In genomic region chrIV:5587964-5588860, ce11 we compare ENCODE assay signal across 6 worm cellular contexts.
TF ChIP-seq lines count a peak whose summit lies in the region.

No protein-coding gene starts in this region.

TF ChIP-seq in whole organism, L1 larva, 84 proteins besides CTCF, POLR2A, EP300 and RAD21 (continues in another document):
- peak in 1 of 2 experiments; percentile 54 for TF ChIP-seq lsy-2 (tag; optimal IDR thresholded peaks at IDR 0.05; lab: Kevin White, UChicago)
- peak in 1 of 2 experiments; percentile 7 for TF ChIP-seq lin-35 (GFP tag; optimal IDR thresholded peaks at IDR 0.05; lab: Kevin White, UChicago)
- no peak for TF ChIP-seq fkh-8 (tag; optimal IDR thresholded peaks at IDR 0.05; lab: Kevin White, UChicago)
- no peak for TF ChIP-seq Y116A8C.19 (tag; optimal IDR thresholded peaks at IDR 0.05; lab: Kevin White, UChicago; ENCODE audit: borderline replicate concordance)
- no peak for TF ChIP-seq vab-15 (tag; optimal IDR thresholded peaks at IDR 0.05; lab: Kevin White, UChicago)
- no peak for TF ChIP-seq nhr-237 (tag; optimal IDR thresholded peaks at IDR 0.05; lab: Kevin White, UChicago)
- TF ChIP-seq ztf-11 (tag; optimal IDR thresholded peaks at IDR 0.05; lab: Kevin White, UChicago), result no peak
- no peak for TF ChIP-seq nhr-20 (tag; optimal IDR thresholded peaks at IDR 0.05; lab: Kevin White, UChicago)
- TF ChIP-seq pax-3 (tag; optimal IDR thresholded peaks at IDR 0.05; lab: Kevin White, UChicago), result no peak
- TF ChIP-seq skn-1 (tag; optimal IDR thresholded peaks at IDR 0.05; lab: Kevin White, UChicago), result peak; percentile 26
- no peak for TF ChIP-seq ceh-8 (GFP tag; optimal IDR thresholded peaks at IDR 0.05; lab: Kevin White, UChicago)
- no peak for TF ChIP-seq zag-1 (tag; optimal IDR thresholded peaks at IDR 0.05; lab: Kevin White, UChicago)
- TF ChIP-seq nhr-11 (tag; optimal IDR thresholded peaks at IDR 0.05; lab: Kevin White, UChicago), result no peak
- no peak for TF ChIP-seq efl-1 (optimal IDR thresholded peaks at IDR 0.05; lab: Kevin White, UChicago)
- peak in 1 of 2 experiments; percentile 59 for TF ChIP-seq efl-1 (GFP tag; optimal IDR thresholded peaks at IDR 0.05 in 1 of 2; lab: Kevin White, UChicago)

TF ChIP-seq in whole organism, L2 larva, 48 proteins besides CTCF, POLR2A, EP300 and RAD21:
- TF ChIP-seq nhr-10 (tag; optimal IDR thresholded peaks at IDR 0.05; lab: Kevin White, UChicago), result no peak
- TF ChIP-seq ama-1 (optimal IDR thresholded peaks at IDR 0.05; lab: Kevin White, UChicago), result no peak
- TF ChIP-seq lsy-2 (tag; optimal IDR thresholded peaks at IDR 0.05; lab: Kevin White, UChicago), result peak in 1 of 2 experiments; percentile 11
- TF ChIP-seq elt-3 (tag; optimal IDR thresholded peaks at IDR 0.05; lab: Kevin White, UChicago), result no peak
- no peak for TF ChIP-seq dmd-4 (tag; optimal IDR thresholded peaks at IDR 0.05; lab: Kevin White, UChicago)
- TF ChIP-seq nhr-25 (tag; optimal IDR thresholded peaks at IDR 0.05; lab: Kevin White, UChicago), result no peak
- TF ChIP-seq sma-3 (GFP tag; optimal IDR thresholded peaks at IDR 0.05; lab: Kevin White, UChicago), result no peak
- peak; percentile 83 for TF ChIP-seq nhr-129 (tag; optimal IDR thresholded peaks at IDR 0.05; lab: Kevin White, UChicago)

TF ChIP-seq in whole organism, L3 larva, 47 proteins besides CTCF, POLR2A, EP300 and RAD21:
- TF ChIP-seq elt-2 (tag; optimal IDR thresholded peaks at IDR 0.05; lab: Kevin White, UChicago) (no peak), pha-4 (tag; optimal IDR thresholded peaks at IDR 0.05; lab: Kevin White, UChicago) (peak; percentile 91)

TF ChIP-seq in whole organism, L4 larva, 104 proteins besides CTCF, POLR2A, EP300 and RAD21:
- TF ChIP-seq zfp-3 (GFP tag; conservative IDR thresholded peaks at IDR 0.05; lab: Robert Waterston, UW) (0 out of 2 replicates have a peak, but pooled peaks have one; percentile 16), F26F4.8 (GFP tag; conservative IDR thresholded peaks at IDR 0.05; lab: Robert Waterston, UW) (no peak), ZK337.2 (GFP tag; IDR thresholded peaks at IDR 0.05; lab: Robert Waterston, UW) (no peak), F49E8.2 (tag; optimal IDR thresholded peaks at IDR 0.05; lab: Kevin White, UChicago; ENCODE audit: borderline replicate concordance) (no peak), T26A8.4 (GFP tag; IDR thresholded peaks at IDR 0.05; lab: Robert Waterston, UW) (no peak), php-3 (GFP tag; IDR thresholded peaks at IDR 0.05; lab: Robert Waterston, UW) (no peak), ceh-82 (tag; optimal IDR thresholded peaks at IDR 0.05; lab: Kevin White, UChicago) (no peak), aha-1 (tag; lab: Kevin White, UChicago) (peak; percentile 61), unc-62 (GFP tag; optimal IDR thresholded peaks at IDR 0.05 in 1 of 2; lab: Kevin White, UChicago) (peak in 1 of 2 experiments; percentile 79), unc-62 (tag; optimal IDR thresholded peaks at IDR 0.05; lab: Kevin White, UChicago) (no peak), nhr-11 (tag; optimal IDR thresholded peaks at IDR 0.05; lab: Kevin White, UChicago) (no peak), lsy-2 (tag; optimal IDR thresholded peaks at IDR 0.05; lab: Kevin White, UChicago) (peak in 1 of 2 experiments; percentile 20), rbr-2 (tag; optimal IDR thresholded peaks at IDR 0.05; lab: Kevin White, UChicago) (peak; percentile 42), ces-1 (GFP tag; optimal IDR thresholded peaks at IDR 0.05; lab: Kevin White, UChicago) (no peak), pha-4 (GFP tag; IDR thresholded peaks at IDR 0.05; lab: Robert Waterston, UW) (no peak), pha-4 (tag; optimal IDR thresholded peaks at IDR 0.05; lab: Kevin White, UChicago) (peak; percentile 28), daf-16 (GFP tag; optimal IDR thresholded peaks at IDR 0.05; lab: Kevin White, UChicago) (peak in 1 of 2 experiments; percentile 99), daf-16 (tag; optimal IDR thresholded peaks at IDR 0.05; lab: Kevin White, UChicago) (peak; percentile 32), dpl-1 (GFP tag; optimal IDR thresholded peaks at IDR 0.05; lab: Kevin White, UChicago) (no peak), daf-19 (GFP tag; conservative IDR thresholded peaks at IDR 0.05; lab: Robert Waterston, UW) (no peak), snpc-1.2 (GFP tag; IDR thresholded peaks at IDR 0.05; lab: Robert Waterston, UW) (0 out of 2 replicates have a peak, but pooled peaks have one; percentile 24)

TF ChIP-seq in whole organism, late embryonic, 69 proteins besides CTCF, POLR2A, EP300 and RAD21:
- TF ChIP-seq hlh-30 (tag; optimal IDR thresholded peaks at IDR 0.05; lab: Kevin White, UChicago; ENCODE audit: insufficient read depth) (peak; percentile 32), ceh-22 (tag; optimal IDR thresholded peaks at IDR 0.05; lab: Kevin White, UChicago) (no peak)

TF ChIP-seq in whole organism, young adult, 124 proteins besides CTCF, POLR2A, EP300 and RAD21:
- TF ChIP-seq snpc-4 (GFP tag; optimal IDR thresholded peaks at IDR 0.05; lab: Kevin White, UChicago) (no peak), snpc-4 (tag; optimal IDR thresholded peaks at IDR 0.05; lab: Kevin White, UChicago) (peak in 3 of 4 experiments; percentile 17 to 68 (median 66)), T26A5.8 (tag; optimal IDR thresholded peaks at IDR 0.05; lab: Kevin White, UChicago) (no peak), attf-6 (GFP tag; IDR thresholded peaks at IDR 0.05; lab: Robert Waterston, UW) (no peak), F52B5.7 (tag; optimal IDR thresholded peaks at IDR 0.05; lab: Kevin White, UChicago) (no peak), bed-2 (GFP tag; IDR thresholded peaks at IDR 0.05; lab: Robert Waterston, UW) (no peak), him-1 (tag; optimal IDR thresholded peaks at IDR 0.05; lab: Kevin White, UChicago) (no peak), K12H6.12 (tag; optimal IDR thresholded peaks at IDR 0.05; lab: Kevin White, UChicago) (peak; percentile 36), mes-4 (tag; optimal IDR thresholded peaks at IDR 0.05; lab: Kevin White, UChicago) (no peak), F23B12.7 (tag; optimal IDR thresholded peaks at IDR 0.05; lab: Kevin White, UChicago; ENCODE audit: insufficient read depth) (no peak), fkh-3 (tag; optimal IDR thresholded peaks at IDR 0.05; lab: Kevin White, UChicago) (no peak), aptf-2 (GFP tag; conservative IDR thresholded peaks at IDR 0.05; lab: Robert Waterston, UW) (no peak), madf-3 (GFP tag; IDR thresholded peaks at IDR 0.05; lab: Robert Waterston, UW) (no peak), hsf-1 (GFP tag; IDR thresholded peaks at IDR 0.05; lab: Robert Waterston, UW) (no peak)
